Worm (Caenorhabditis elegans): ENCODE results near the gene F14F7.5.

DNA sequence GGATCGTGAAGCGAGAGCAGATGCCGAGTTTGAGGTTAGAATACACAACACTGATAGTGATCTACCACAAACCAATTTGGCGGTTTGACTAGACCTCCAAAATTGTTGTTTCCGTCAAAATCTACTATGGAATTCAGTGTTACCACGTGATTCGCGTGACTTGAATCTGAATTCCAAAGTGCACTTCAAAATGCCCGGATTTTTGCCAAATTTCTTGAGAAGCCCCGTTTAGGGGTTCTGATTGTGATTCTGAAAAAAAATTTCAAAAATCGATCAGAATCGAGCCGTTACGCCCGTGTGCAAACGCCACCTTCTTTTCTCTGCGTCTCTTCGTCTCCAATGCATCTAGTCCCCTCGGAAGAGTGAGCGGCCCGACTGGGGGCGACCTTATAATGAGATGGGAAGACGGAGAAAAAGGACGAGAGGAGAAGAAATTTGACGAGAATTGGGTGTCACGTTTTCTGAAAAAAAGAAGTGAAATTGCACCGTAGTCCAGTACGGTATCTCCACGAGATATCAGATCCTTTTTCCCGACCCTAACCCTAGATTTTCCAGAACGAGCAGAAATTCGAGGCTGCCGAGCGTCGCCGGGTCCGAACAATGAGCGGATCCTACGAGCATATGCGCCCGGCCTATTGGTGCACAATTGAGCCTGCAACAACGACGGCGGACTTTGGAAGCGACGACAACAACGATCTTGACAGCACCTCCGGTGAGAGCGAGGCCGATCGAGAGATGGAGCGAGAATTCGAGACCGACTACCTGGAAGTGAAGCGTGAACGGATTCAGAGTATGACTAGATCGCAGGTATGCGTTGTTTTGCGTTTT is 39.8 kb downstream of the F14F7.5 start:
- peak in 1 of 2 experiments; percentile 29 for TF ChIP-seq lin-35 (GFP tag; optimal IDR thresholded peaks at IDR 0.05)
- TF ChIP-seq C34B4.2 (tag; optimal IDR thresholded peaks at IDR 0.05): no peak
- TF ChIP-seq nhr-90 (tag; optimal IDR thresholded peaks at IDR 0.05; ENCODE audit: poor library complexity): no peak
- no peak for TF ChIP-seq egl-13 (tag; optimal IDR thresholded peaks at IDR 0.05)
- TF ChIP-seq unc-62 (GFP tag; optimal IDR thresholded peaks at IDR 0.05): no peak
- TF ChIP-seq nhr-12 (tag; optimal IDR thresholded peaks at IDR 0.05): no peak

Measured in whole organism, L1 larva.